Fruit fly (Drosophila melanogaster) whole organism, embryonic: ENCODE data around the gene CG13144.

ENCODE experiments used
- Abd-B ChIP-seq: fragments of 200-800 bp; sonication (Bioruptor generic); optimal IDR thresholded peaks from 2 replicates; lab custom pipeline; 2018; ENCODE audit warnings: missing biosample characterization, mild to moderate bottlenecking, missing genetic modification characterization, moderate library complexity
- Atf3 ChIP-seq: fragments of 200-800 bp; sonication (Bioruptor generic); optimal IDR thresholded peaks from 3 replicates; lab custom pipeline; 2016; ENCODE audit warnings: missing biosample characterization, missing genetic modification characterization
- BEAF-32 ChIP-seq: fragments of 200-800 bp; sonication (Bioruptor generic); optimal IDR thresholded peaks from 3 replicates; lab custom pipeline; 2017; ENCODE audit warnings: missing biosample characterization, missing genetic modification characterization, mild to moderate bottlenecking, moderate library complexity, missing genetic modification reagents
- Bgb ChIP-seq: fragments of 200-800 bp; sonication (Bioruptor generic); IDR thresholded peaks from 2 replicates; pipeline ENCODE4 v1.3.6; 2022; ENCODE audit warnings: missing biosample characterization, missing genetic modification characterization; ENCODE audit not compliant: partially characterized antibody
- CG11085 ChIP-seq: fragments of 200-800 bp; sonication (Bioruptor generic); IDR thresholded peaks from 2 replicates; pipeline ENCODE4 v1.3.6; 2022; ENCODE audit warnings: missing biosample characterization, missing genetic modification characterization
- CG11398 ChIP-seq: fragments of 200-800 bp; sonication (Bioruptor generic); optimal IDR thresholded peaks from 2 replicates; lab custom pipeline; 2016; ENCODE audit warnings: missing biosample characterization, missing genetic modification characterization
- CG11723 ChIP-seq: fragments of 200-800 bp; sonication (Bioruptor generic); optimal IDR thresholded peaks from 2 replicates; lab custom pipeline; 2017; ENCODE audit warnings: missing biosample characterization, mild to moderate bottlenecking, missing genetic modification characterization
- CG1602 ChIP-seq: fragments of 200-800 bp; sonication (Bioruptor generic); optimal IDR thresholded peaks from 3 replicates; lab custom pipeline; 2016; ENCODE audit warnings: missing biosample characterization, missing genetic modification characterization
- CG1792 ChIP-seq: fragments of 200-800 bp; sonication (Bioruptor generic); optimal IDR thresholded peaks from 2 replicates; lab custom pipeline; 2016; ENCODE audit warnings: missing biosample characterization, missing genetic modification characterization
- CG32767 ChIP-seq: fragments of 200-800 bp; sonication (Bioruptor generic); IDR thresholded peaks from 2 replicates; pipeline ENCODE4 v1.3.6; 2022; ENCODE audit warnings: missing biosample characterization, missing genetic modification characterization
- CG3726 ChIP-seq: fragments of 200-800 bp; sonication (Bioruptor generic); IDR thresholded peaks from 3 replicates; pipeline ENCODE4, ENCODE4 v1.3.6; 2022; ENCODE audit warnings: missing biosample characterization, missing genetic modification characterization
- CG4820 ChIP-seq: fragments of 200-800 bp; sonication (Bioruptor generic); optimal IDR thresholded peaks from 3 replicates; lab custom pipeline; 2016; ENCODE audit warnings: missing biosample characterization, missing genetic modification characterization
- CG4854 ChIP-seq: fragments of 200-800 bp; sonication (Bioruptor generic); optimal IDR thresholded peaks from 2 replicates; lab custom pipeline; 2016; ENCODE audit warnings: missing biosample characterization, missing genetic modification characterization, inconsistent platforms
- CG5245 ChIP-seq: fragments of 200-800 bp; sonication (Bioruptor generic); optimal IDR thresholded peaks from 3 replicates; lab custom pipeline; 2016; ENCODE audit warnings: missing biosample characterization, missing genetic modification characterization
- CG8281 ChIP-seq: fragments of 200-800 bp; sonication (Bioruptor generic); optimal IDR thresholded peaks from 2 replicates; lab custom pipeline; 2018; ENCODE audit warnings: missing biosample characterization, mild to moderate bottlenecking, missing genetic modification characterization, moderate library complexity
- CG8388 ChIP-seq: fragments of 200-800 bp; sonication (Bioruptor generic); optimal IDR thresholded peaks from 2 replicates; lab custom pipeline; 2019; ENCODE audit warnings: missing biosample characterization, mild to moderate bottlenecking, missing genetic modification characterization, moderate library complexity
- CG9727 ChIP-seq: fragments of 200-800 bp; sonication (Bioruptor generic); optimal IDR thresholded peaks from 3 replicates; lab custom pipeline; 2017; ENCODE audit warnings: missing biosample characterization, mild to moderate bottlenecking, missing genetic modification characterization
- Eip74EF ChIP-seq, 2 experiments: fragments of 200-800 bp in 1 of 2; fragments of >200 bp in 1 of 2; sonication (Bioruptor generic) in 1 of 2; optimal IDR thresholded peaks; 2 replicates each; lab custom pipeline; 2017 to 2019; ENCODE audit warnings: missing biosample characterization in 2 of 2, missing genetic modification characterization in 2 of 2, mild to moderate bottlenecking in 1 of 2, moderate library complexity in 1 of 2
- H15 ChIP-seq: fragments of 200-800 bp; sonication (Bioruptor generic); IDR thresholded peaks from 3 replicates; pipeline ENCODE4 v1.3.6; 2022; ENCODE audit warnings: missing biosample characterization, missing genetic modification characterization
- Med ChIP-seq: fragments of 200-800 bp; sonication (Bioruptor generic); peaks from one replicate; lab custom pipeline; 2016; ENCODE audit warnings: missing biosample characterization, missing genetic modification characterization, mild to moderate bottlenecking, inconsistent platforms, moderate library complexity
- Nf-YA ChIP-seq: fragments of 200-800 bp; sonication (Bioruptor generic); IDR thresholded peaks from 2 replicates; pipeline ENCODE4 v1.3.6; 2022; ENCODE audit warnings: missing biosample characterization, missing genetic modification characterization
- Oli ChIP-seq: fragments of 200-800 bp; sonication (Bioruptor generic); optimal IDR thresholded peaks from 2 replicates; lab custom pipeline; 2018; ENCODE audit warnings: missing biosample characterization, mild to moderate bottlenecking, missing genetic modification characterization, moderate library complexity
- Pdp1 ChIP-seq, 2 experiments: fragments of 200-800 bp; sonication (Bioruptor generic); optimal IDR thresholded peaks; 3 replicates each; lab custom pipeline; 2016; ENCODE audit warnings: missing biosample characterization in 2 of 2, missing genetic modification characterization in 2 of 2, mild to moderate bottlenecking in 1 of 2, moderate library complexity in 1 of 2
- Sry-δ ChIP-seq: fragments of 200-800 bp; sonication (Bioruptor generic); optimal IDR thresholded peaks from 2 replicates; lab custom pipeline; 2016; ENCODE audit warnings: missing biosample characterization, missing genetic modification characterization
- ac ChIP-seq: fragments of 200-800 bp; sonication (Bioruptor generic); optimal IDR thresholded peaks from 3 replicates; lab custom pipeline; 2017; ENCODE audit warnings: missing biosample characterization, mild to moderate bottlenecking, missing genetic modification characterization
- ap ChIP-seq: fragments of 200-800 bp; sonication (Bioruptor generic); IDR thresholded peaks from 2 replicates; pipeline ENCODE4 v1.3.6; 2022; ENCODE audit warnings: missing biosample characterization, missing genetic modification characterization
- bowl ChIP-seq: fragments of 200-800 bp; sonication (Bioruptor generic); IDR thresholded peaks from 2 replicates; pipeline ENCODE4 v1.3.6; 2022; ENCODE audit warnings: missing biosample characterization, missing genetic modification characterization
- chinmo ChIP-seq: fragments of 200-800 bp; sonication (Bioruptor generic); IDR thresholded peaks from 4 replicates; pipeline ENCODE4 v1.3.6; 2022; ENCODE audit warnings: missing biosample characterization, missing genetic modification characterization; ENCODE audit not compliant: partially characterized antibody
- ci ChIP-seq: fragments of 200-800 bp; sonication (Bioruptor generic); IDR thresholded peaks from 3 replicates; pipeline ENCODE4 v1.3.6; 2022; ENCODE audit warnings: missing biosample characterization, missing genetic modification characterization
- crc ChIP-seq: fragments of 200-800 bp; sonication (Bioruptor generic); optimal IDR thresholded peaks from 2 replicates; lab custom pipeline; 2016; ENCODE audit warnings: missing biosample characterization, missing genetic modification characterization
- exex ChIP-seq: fragments of 200-800 bp; sonication (Bioruptor generic); optimal IDR thresholded peaks from 4 replicates; lab custom pipeline; 2018; ENCODE audit warnings: missing biosample characterization, mild to moderate bottlenecking, missing genetic modification characterization, moderate library complexity
- fd102C ChIP-seq: fragments of 200-800 bp; sonication (Bioruptor generic); optimal IDR thresholded peaks from 2 replicates; lab custom pipeline; 2018; ENCODE audit warnings: missing biosample characterization, mild to moderate bottlenecking, missing genetic modification characterization, moderate library complexity
- fru ChIP-seq: fragments of >200 bp; optimal IDR thresholded peaks from 2 replicates; lab custom pipeline; 2017
- gce ChIP-seq: fragments of 200-800 bp; sonication (Bioruptor generic); IDR thresholded peaks from 3 replicates; pipeline ENCODE4 v1.3.6; 2022; ENCODE audit warnings: missing biosample characterization, missing genetic modification characterization
- gcm ChIP-seq: fragments of 200-800 bp; sonication (Bioruptor generic); optimal IDR thresholded peaks from 2 replicates; lab custom pipeline; 2019; ENCODE audit warnings: missing biosample characterization, mild to moderate bottlenecking, missing genetic modification characterization, moderate library complexity
- grn ChIP-seq: fragments of 200-800 bp; sonication (Bioruptor generic); optimal IDR thresholded peaks from 3 replicates; lab custom pipeline; 2017; ENCODE audit warnings: missing biosample characterization, missing genetic modification characterization
- hbn ChIP-seq: fragments of 200-800 bp; sonication (Bioruptor generic); IDR thresholded peaks from 2 replicates; pipeline ENCODE4 v1.3.6; 2022; ENCODE audit warnings: missing biosample characterization, missing genetic modification characterization; ENCODE audit not compliant: partially characterized antibody
- nom ChIP-seq: fragments of 200-800 bp; sonication (Bioruptor generic); optimal IDR thresholded peaks from 2 replicates; lab custom pipeline; 2017; ENCODE audit warnings: missing biosample characterization, missing genetic modification characterization, mild to moderate bottlenecking, moderate library complexity, missing genetic modification reagents
- pita ChIP-seq: fragments of 200-800 bp; sonication (Bioruptor generic); optimal IDR thresholded peaks from 2 replicates; lab custom pipeline; 2017; ENCODE audit warnings: missing biosample characterization, mild to moderate bottlenecking, missing genetic modification characterization
- so ChIP-seq: fragments of 200-800 bp; sonication (Bioruptor generic); IDR thresholded peaks from 3 replicates; pipeline ENCODE4 v1.3.6; 2022; ENCODE audit warnings: missing biosample characterization, missing genetic modification characterization
- sob ChIP-seq: fragments of 200-800 bp; sonication (Bioruptor generic); IDR thresholded peaks from 2 replicates; pipeline ENCODE4 v1.3.6; 2022; ENCODE audit warnings: missing biosample characterization, missing genetic modification characterization
- tin ChIP-seq: fragments of 200-800 bp; sonication (Bioruptor generic); optimal IDR thresholded peaks from 3 replicates; lab custom pipeline; 2016; ENCODE audit warnings: missing biosample characterization, missing genetic modification characterization
- ttk ChIP-seq: fragments of 200-800 bp; sonication (Bioruptor generic); IDR thresholded peaks from 2 replicates; pipeline ENCODE4 v2.1.2; 2022; ENCODE audit warnings: missing biosample characterization, missing genetic modification characterization

The CG13144 gene

dm6 chr2L:10514586-10515137 is 23.4 kb upstream of the CG13144 start (continued):
- TF ChIP-seq Abd-B = no peak

dm6 chr2L:10513837-10514499 is 22.7 kb upstream of the CG13144 start:
- TF ChIP-seq tin (GFP tag; lab: Kevin White, UChicago) = no peak
- TF ChIP-seq Atf3 (GFP tag; lab: Kevin White, UChicago) = no peak
- no peak for TF ChIP-seq gcm (GFP tag; lab: Kevin White, UChicago)
- no peak for TF ChIP-seq CG4854
- TF ChIP-seq CG1602 (GFP tag; lab: Kevin White, UChicago) = no peak
- TF ChIP-seq Eip74EF (GFP tag; optimal IDR thresholded peaks at IDR 0.05; lab: Kevin White, UChicago) = no peak
- no peak for TF ChIP-seq CG11085 (GFP tag; lab: Robert Waterston, UW)
- TF ChIP-seq CG4820 = no peak
- no peak for TF ChIP-seq bowl (GFP tag; lab: Robert Waterston, UW)
- TF ChIP-seq exex (tag; lab: Kevin White, UChicago) = peak; percentile 54
- TF ChIP-seq CG11723 = no peak
- no peak for TF ChIP-seq pita
- no peak for TF ChIP-seq ap (GFP tag; lab: Robert Waterston, UW)
- no peak for TF ChIP-seq CG5245
- no peak for TF ChIP-seq Bgb (GFP tag; lab: Robert Waterston, UW)
- TF ChIP-seq fru = no peak
- no peak for TF ChIP-seq fd102C
- no peak for TF ChIP-seq chinmo
- TF ChIP-seq grn (GFP tag; lab: Kevin White, UChicago) = peak; percentile 38
- TF ChIP-seq Oli = no peak
- peak; percentile 17 for TF ChIP-seq nom
- no peak for TF ChIP-seq gce (GFP tag; lab: Robert Waterston, UW)
- TF ChIP-seq CG3726 = no peak
- no peak for TF ChIP-seq CG8388 (GFP tag; lab: Kevin White, UChicago)
- TF ChIP-seq Sry-δ (GFP tag; lab: Kevin White, UChicago) = no peak
- TF ChIP-seq CG9727 (GFP tag; lab: Kevin White, UChicago) = no peak
- no peak for TF ChIP-seq CG1792 (GFP tag; lab: Kevin White, UChicago)
- TF ChIP-seq CG8281 = peak; percentile 40
- TF ChIP-seq BEAF-32 = no peak
- TF ChIP-seq so (GFP tag; lab: Robert Waterston, UW) = no peak

dm6 chr2L:10510843-10511242 is 19.6 kb upstream of the CG13144 start:
- TF ChIP-seq Nf-YA (GFP tag; lab: Robert Waterston, UW) (no peak), ac (GFP tag; lab: Kevin White, UChicago) (no peak), Pdp1 (GFP tag; optimal IDR thresholded peaks at IDR 0.05; lab: Kevin White, UChicago) (peak in 1 of 2 experiments; percentile 74), ttk (GFP tag; lab: Robert Waterston, UW) (no peak)

DNA sequence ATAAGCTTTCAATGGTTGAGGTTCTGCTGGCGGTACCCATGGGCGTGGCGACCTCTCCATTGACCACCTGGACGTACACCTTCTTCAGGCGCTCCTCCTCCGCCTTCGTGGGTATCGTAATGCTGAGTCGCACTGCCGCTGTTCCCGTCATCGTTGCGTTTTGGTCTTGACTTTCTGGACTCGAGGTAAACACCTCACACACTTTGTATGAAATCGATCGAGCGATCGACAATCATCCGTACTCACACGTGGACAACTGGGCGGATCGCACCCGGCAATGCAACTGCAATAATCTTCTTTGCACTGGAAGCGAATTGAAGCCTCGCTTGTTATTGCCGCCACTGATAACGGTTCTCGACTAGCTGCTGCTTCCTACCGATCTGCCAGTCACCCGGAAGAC is 18.8 kb upstream of the CG13144 start, which contains the start of gene CG7384:
Gene CG7384, minus strand, starts transcription at position 366 of the 400 bp plus-strand sequence.
- TF ChIP-seq CG32767 (GFP tag; lab: Robert Waterston, UW) (no peak), CG11398 (GFP tag; lab: Kevin White, UChicago) (no peak), ci (GFP tag; lab: Robert Waterston, UW) (no peak), crc (no peak), H15 (GFP tag; lab: Robert Waterston, UW) (no peak), Med (GFP tag; lab: Kevin White, UChicago) (peak; percentile 48), hbn (GFP tag; lab: Robert Waterston, UW) (no peak), sob (GFP tag; lab: Robert Waterston, UW) (0 out of 2 replicates have a peak, but pooled peaks have one; percentile 12)
